Worm (Caenorhabditis elegans): ENCODE results near the gene sru-28.

The sru-28 gene

ce11 chrV:1522485-1522884 is 16.4 kb downstream of the sru-28 start, which contains the start of gene str-243:
str-243 (plus strand) TSS chrV:1522785.
- TF ChIP-seq M03D4.4 (tag; optimal IDR thresholded peaks at IDR 0.05) (no peak), mab-5 (tag; optimal IDR thresholded peaks at IDR 0.05) (no peak), pha-4 (tag; optimal IDR thresholded peaks at IDR 0.05) (no peak), lin-13 (tag; optimal IDR thresholded peaks at IDR 0.05) (no peak), sem-2 (GFP tag; optimal IDR thresholded peaks at IDR 0.05) (no peak), unc-62 (GFP tag; optimal IDR thresholded peaks at IDR 0.05) (no peak), lin-32 (GFP tag; optimal IDR thresholded peaks at IDR 0.05) (no peak), snpc-4 (tag; optimal IDR thresholded peaks at IDR 0.05) (no peak), nhr-28 (tag; optimal IDR thresholded peaks at IDR 0.05) (no peak), ztf-11 (tag; optimal IDR thresholded peaks at IDR 0.05) (no peak), nhr-12 (tag; optimal IDR thresholded peaks at IDR 0.05) (no peak), cnd-1 (tag; optimal IDR thresholded peaks at IDR 0.05) (no peak), lsy-2 (tag; optimal IDR thresholded peaks at IDR 0.05) (no peak)

- no peak for TF ChIP-seq tbx-8 (GFP tag; optimal IDR thresholded peaks at IDR 0.05)
- no peak for TF ChIP-seq unc-39 (tag; optimal IDR thresholded peaks at IDR 0.05)
- TF ChIP-seq nhr-76 (tag; optimal IDR thresholded peaks at IDR 0.05) = no peak
These were observed 21.9 kb downstream of the sru-28 start, which contains the start of gene str-236 for ce11 chrV:1527985-1528384. str-236 (minus strand) TSS chrV:1528085.

ce11 chrV:1531159-1531558 is 25.1 kb downstream of the sru-28 start, which contains the start of gene K02H11.4:
K02H11.4 (minus strand) TSS chrV:1531259.
- TF ChIP-seq sptf-1 (tag; optimal IDR thresholded peaks at IDR 0.05) (no peak), nhr-28 (tag; optimal IDR thresholded peaks at IDR 0.05) (no peak), elt-1 (tag; optimal IDR thresholded peaks at IDR 0.05; ENCODE audit: borderline replicate concordance, insufficient read depth) (no peak), nhr-76 (tag; optimal IDR thresholded peaks at IDR 0.05) (no peak), elt-3 (tag; optimal IDR thresholded peaks at IDR 0.05) (no peak), lin-13 (tag; optimal IDR thresholded peaks at IDR 0.05) (no peak), ztf-11 (tag; optimal IDR thresholded peaks at IDR 0.05) (no peak), nhr-237 (tag; optimal IDR thresholded peaks at IDR 0.05) (no peak), drap-1 (GFP tag; optimal IDR thresholded peaks at IDR 0.05) (no peak), ceh-83 (GFP tag; optimal IDR thresholded peaks at IDR 0.05) (no peak)

- TF ChIP-seq unc-120 (tag; optimal IDR thresholded peaks at IDR 0.05; ENCODE audit: poor library complexity, severe bottlenecking) (no peak), nhr-237 (tag; optimal IDR thresholded peaks at IDR 0.05) (no peak), nhr-28 (tag; optimal IDR thresholded peaks at IDR 0.05) (no peak), blmp-1 (tag; optimal IDR thresholded peaks at IDR 0.05) (no peak), elt-3 (tag; optimal IDR thresholded peaks at IDR 0.05) (no peak), cnd-1 (tag; optimal IDR thresholded peaks at IDR 0.05) (no peak), nhr-2 (tag; optimal IDR thresholded peaks at IDR 0.05) (no peak), mep-1 (tag; optimal IDR thresholded peaks at IDR 0.05) (no peak), lsy-2 (tag; optimal IDR thresholded peaks at IDR 0.05) (no peak), ceh-43 (GFP tag; optimal IDR thresholded peaks at IDR 0.05) (no peak), mab-5 (tag; optimal IDR thresholded peaks at IDR 0.05) (no peak), pha-4 (tag; optimal IDR thresholded peaks at IDR 0.05) (no peak), ceh-39 (tag; optimal IDR thresholded peaks at IDR 0.05) (no peak), bed-3 (GFP tag; optimal IDR thresholded peaks at IDR 0.05) (no peak), unc-39 (tag; optimal IDR thresholded peaks at IDR 0.05) (no peak), elt-1 (tag; optimal IDR thresholded peaks at IDR 0.05; ENCODE audit: borderline replicate concordance, insufficient read depth) (no peak), drap-1 (GFP tag; optimal IDR thresholded peaks at IDR 0.05) (no peak), lin-13 (tag; optimal IDR thresholded peaks at IDR 0.05) (no peak), lin-32 (GFP tag; optimal IDR thresholded peaks at IDR 0.05) (no peak), sem-2 (GFP tag; optimal IDR thresholded peaks at IDR 0.05) (no peak)
These were observed 26.4 kb downstream of the sru-28 start for ce11 chrV:1532455-1532854.

- no peak for TF ChIP-seq elt-1 (tag; optimal IDR thresholded peaks at IDR 0.05; ENCODE audit: borderline replicate concordance, insufficient read depth)
- no peak for TF ChIP-seq flh-1 (GFP tag; optimal IDR thresholded peaks at IDR 0.05)
- no peak for TF ChIP-seq pha-4 (tag; optimal IDR thresholded peaks at IDR 0.05)
- no peak for TF ChIP-seq unc-120 (tag; optimal IDR thresholded peaks at IDR 0.05; ENCODE audit: poor library complexity, severe bottlenecking)
- no peak for TF ChIP-seq mep-1 (tag; optimal IDR thresholded peaks at IDR 0.05)
- no peak for TF ChIP-seq ham-2 (GFP tag; optimal IDR thresholded peaks at IDR 0.05)
- TF ChIP-seq ceh-39 (tag; optimal IDR thresholded peaks at IDR 0.05) = no peak
- no peak for TF ChIP-seq nhr-28 (tag; optimal IDR thresholded peaks at IDR 0.05)
- TF ChIP-seq nhr-12 (tag; optimal IDR thresholded peaks at IDR 0.05) = no peak
- no peak for TF ChIP-seq zip-8 (tag; optimal IDR thresholded peaks at IDR 0.05)
These were observed 28.2 kb downstream of the sru-28 start, which contains the start of gene trx-5 for ce11 chrV:1534315-1534714. trx-5 (minus strand) TSS chrV:1534415.
